Worm (Caenorhabditis elegans) whole organism, young adult: ENCODE measurements around the gene cdc-73.

Experiments used
- B0336.3 ChIP-seq: fragments of 200-800 bp; sonication (Bioruptor generic); IDR thresholded peaks from 2 replicates; pipeline ENCODE4 v1.3.6; 2022; ENCODE audit warnings: missing genetic modification characterization, missing compliant biosample characterization
- F22D6.2 ChIP-seq: sonication (generic microtip); optimal IDR thresholded peaks from 2 replicates; lab custom pipeline; 2016; ENCODE audit warnings: mild to moderate bottlenecking, missing genetic modification characterization, missing compliant biosample characterization
- F23B12.7 ChIP-seq: sonication (generic microtip); optimal IDR thresholded peaks from 2 replicates; lab custom pipeline; 2017; ENCODE audit warnings: missing genetic modification characterization, mild to moderate bottlenecking, missing compliant biosample characterization, antibody characterized with exemption, moderate library complexity; ENCODE audit not compliant: insufficient read depth
- F33H1.4 ChIP-seq: fragments of 200-800 bp; sonication (Bioruptor generic); IDR thresholded peaks from 2 replicates; pipeline ENCODE4 v1.3.6; 2022; ENCODE audit warnings: missing genetic modification reagents, missing genetic modification characterization, missing compliant biosample characterization
- F39B2.1 ChIP-seq: fragments of 200-800 bp; sonication (Bioruptor generic); IDR thresholded peaks from 2 replicates; pipeline ENCODE4 v1.3.6; 2022; ENCODE audit warnings: missing genetic modification reagents, missing genetic modification characterization, missing compliant biosample characterization
- F55B11.4 ChIP-seq: sonication (generic microtip); optimal IDR thresholded peaks from 2 replicates; lab custom pipeline; 2016; ENCODE audit warnings: missing compliant biosample characterization, missing genetic modification characterization, borderline replicate concordance; ENCODE audit not compliant: insufficient read depth
- ZK185.1 ChIP-seq: sonication (generic microtip); optimal IDR thresholded peaks from 2 replicates; lab custom pipeline; 2016; ENCODE audit warnings: mild to moderate bottlenecking, missing genetic modification characterization, missing compliant biosample characterization; ENCODE audit not compliant: poor library complexity, severe bottlenecking
- ama-1 ChIP-seq, 3 experiments: fragments of 150-350 bp in 1 of 3; sonication (generic microtip) in 2 of 3; optimal IDR thresholded peaks; 2 replicates each; lab custom pipeline; 2014 to 2018; ENCODE audit warnings: missing biosample characterization in 2 of 3, missing genetic modification characterization in 2 of 3, missing genetic modification reagents in 2 of 3
- atf-7 ChIP-seq: sonication (generic microtip); optimal IDR thresholded peaks from 2 replicates; lab custom pipeline; 2017; ENCODE audit warnings: mild to moderate bottlenecking, missing genetic modification characterization, missing compliant biosample characterization
- athp-1 ChIP-seq: sonication (generic microtip); optimal IDR thresholded peaks from 2 replicates; lab custom pipeline; 2017; ENCODE audit warnings: mild to moderate bottlenecking, missing genetic modification characterization, missing compliant biosample characterization
- attf-3 ChIP-seq: fragments of 200-800 bp; sonication (Bioruptor generic); conservative IDR thresholded peaks from 2 replicates; pipeline ENCODE4 v1.3.6; 2022; ENCODE audit warnings: missing genetic modification reagents, missing genetic modification characterization, missing compliant biosample characterization
- attf-6 ChIP-seq: fragments of 200-800 bp; sonication (Bioruptor generic); IDR thresholded peaks from 2 replicates; pipeline ENCODE4 v1.3.6; 2022; ENCODE audit warnings: missing genetic modification reagents, missing genetic modification characterization, missing compliant biosample characterization
- bed-2 ChIP-seq: fragments of 200-800 bp; sonication (Bioruptor generic); IDR thresholded peaks from 2 replicates; pipeline ENCODE4 v1.3.6; 2022; ENCODE audit warnings: missing genetic modification reagents, missing genetic modification characterization, missing compliant biosample characterization
- cebp-2 ChIP-seq: fragments of 200-800 bp; sonication (Bioruptor generic); IDR thresholded peaks from 2 replicates; pipeline ENCODE4 v1.3.6; 2022; ENCODE audit warnings: missing genetic modification characterization, missing compliant biosample characterization
- ceh-27 ChIP-seq: fragments of 200-800 bp; sonication (Bioruptor generic); optimal IDR thresholded peaks from 2 replicates; lab custom pipeline; 2018; ENCODE audit warnings: mild to moderate bottlenecking, missing genetic modification characterization, moderate library complexity, missing compliant biosample characterization
- ceh-40 ChIP-seq: fragments of 200-800 bp; sonication (Bioruptor generic); IDR thresholded peaks from 2 replicates; pipeline ENCODE4 v1.3.6; 2022; ENCODE audit warnings: missing genetic modification characterization, missing compliant biosample characterization
- ceh-58 ChIP-seq: fragments of 200-800 bp; sonication (Bioruptor generic); IDR thresholded peaks from 2 replicates; pipeline ENCODE4 v1.3.6; 2022; ENCODE audit warnings: missing genetic modification characterization, missing compliant biosample characterization
- dox-1 ChIP-seq: fragments of 200-800 bp; sonication (Bioruptor generic); IDR thresholded peaks from 2 replicates; pipeline ENCODE4 v1.3.6; 2022; ENCODE audit warnings: missing genetic modification reagents, missing genetic modification characterization, missing compliant biosample characterization
- dpff-1 ChIP-seq: sonication (generic microtip); optimal IDR thresholded peaks from 2 replicates; lab custom pipeline; 2017; ENCODE audit warnings: mild to moderate bottlenecking, missing genetic modification characterization, missing compliant biosample characterization
- egrh-3 ChIP-seq: fragments of 200-800 bp; sonication (Bioruptor generic); IDR thresholded peaks from 2 replicates; pipeline ENCODE4 v1.3.6; 2022; ENCODE audit warnings: missing genetic modification reagents, missing genetic modification characterization, missing compliant biosample characterization
- him-1 ChIP-seq: sonication (generic microtip); optimal IDR thresholded peaks from 2 replicates; lab custom pipeline; 2016; ENCODE audit warnings: missing genotype, missing genetic modification reagents, missing genetic modification characterization, missing compliant biosample characterization
- hlh-12 ChIP-seq: sonication (generic microtip); optimal IDR thresholded peaks from 2 replicates; lab custom pipeline; 2016; ENCODE audit warnings: missing genetic modification characterization, missing compliant biosample characterization
- hlh-26 ChIP-seq: fragments of 200-800 bp; sonication (Bioruptor generic); conservative IDR thresholded peaks from 2 replicates; pipeline ENCODE4 v1.3.6; 2022; ENCODE audit warnings: missing genetic modification reagents, missing genetic modification characterization, missing compliant biosample characterization
- hmg-1.2 ChIP-seq: fragments of 200-800 bp; sonication (Bioruptor generic); IDR thresholded peaks from 2 replicates; pipeline ENCODE4 v1.3.6; 2022; ENCODE audit warnings: missing genetic modification reagents, missing genetic modification characterization, missing compliant biosample characterization
- hsf-1 ChIP-seq: fragments of 200-800 bp; sonication (Bioruptor generic); IDR thresholded peaks from 2 replicates; pipeline ENCODE4 v1.3.6; 2022; ENCODE audit warnings: missing genetic modification reagents, missing genetic modification characterization, missing compliant biosample characterization
- lag-1 ChIP-seq: fragments of 200-800 bp; sonication (Bioruptor generic); IDR thresholded peaks from 2 replicates; pipeline ENCODE4 v1.3.6; 2022; ENCODE audit warnings: missing genetic modification reagents, missing genetic modification characterization, missing compliant biosample characterization
- lir-1 ChIP-seq: fragments of 200-800 bp; sonication (Bioruptor generic); conservative IDR thresholded peaks from 2 replicates; pipeline ENCODE4 v1.3.6; 2022; ENCODE audit warnings: missing genetic modification reagents, missing genetic modification characterization, missing compliant biosample characterization
- lsy-27 ChIP-seq: sonication (generic microtip); optimal IDR thresholded peaks from 2 replicates; lab custom pipeline; 2017; ENCODE audit warnings: missing genetic modification characterization, mild to moderate bottlenecking, missing compliant biosample characterization, antibody characterized with exemption, missing genotype, borderline replicate concordance; ENCODE audit not compliant: insufficient read depth
- madf-6 ChIP-seq: fragments of 200-800 bp; sonication (Bioruptor generic); IDR thresholded peaks from 2 replicates; pipeline ENCODE4 v1.3.6; 2022; ENCODE audit warnings: missing genetic modification reagents, missing genetic modification characterization, missing compliant biosample characterization
- madf-8 ChIP-seq: fragments of 200-800 bp; sonication (Bioruptor generic); conservative IDR thresholded peaks from 2 replicates; pipeline ENCODE4 v1.3.6; 2022; ENCODE audit warnings: missing genetic modification reagents, missing genetic modification characterization, missing compliant biosample characterization
- nfya-1 ChIP-seq: sonication (generic microtip); optimal IDR thresholded peaks from 2 replicates; lab custom pipeline; 2017; ENCODE audit warnings: antibody characterized with exemption, missing compliant biosample characterization, missing genetic modification characterization, borderline replicate concordance; ENCODE audit not compliant: insufficient read depth
- nfyb-1 ChIP-seq: fragments of 200-800 bp; sonication (Bioruptor generic); IDR thresholded peaks from 2 replicates; pipeline ENCODE4 v1.3.6; 2022; ENCODE audit warnings: missing genetic modification reagents, missing genetic modification characterization, missing compliant biosample characterization
- nhr-27 ChIP-seq: fragments of 200-800 bp; sonication (Bioruptor generic); optimal IDR thresholded peaks from 2 replicates; lab custom pipeline; 2018; ENCODE audit warnings: mild to moderate bottlenecking, missing genetic modification characterization, moderate library complexity, missing compliant biosample characterization
- nhr-80 ChIP-seq: sonication (generic microtip); optimal IDR thresholded peaks from 2 replicates; lab custom pipeline; 2016; ENCODE audit warnings: missing genetic modification characterization, missing compliant biosample characterization
- nhr-90 ChIP-seq: sonication (generic microtip); optimal IDR thresholded peaks from 2 replicates; lab custom pipeline; 2016; ENCODE audit warnings: missing genotype, mild to moderate bottlenecking, missing genetic modification characterization, missing compliant biosample characterization
- pbrm-1 ChIP-seq: fragments of 200-800 bp; sonication (Bioruptor generic); IDR thresholded peaks from 2 replicates; pipeline ENCODE4 v1.3.6; 2022; ENCODE audit warnings: missing genetic modification reagents, missing genetic modification characterization, missing compliant biosample characterization
- sdz-38 ChIP-seq: sonication (generic microtip); optimal IDR thresholded peaks from 2 replicates; lab custom pipeline; 2016; ENCODE audit warnings: missing genotype, missing genetic modification characterization, missing compliant biosample characterization
- snpc-1.3 ChIP-seq: sonication (generic microtip); optimal IDR thresholded peaks from 2 replicates; lab custom pipeline; 2017; ENCODE audit warnings: missing genetic modification characterization, mild to moderate bottlenecking, missing compliant biosample characterization, antibody characterized with exemption, moderate library complexity, missing genotype, missing genetic modification reagents; ENCODE audit not compliant: insufficient read depth
- tbp1 ChIP-seq: fragments of 200-800 bp; sonication (Bioruptor generic); optimal IDR thresholded peaks from 2 replicates; lab custom pipeline; 2018; ENCODE audit warnings: mild to moderate bottlenecking, missing genetic modification characterization, missing compliant biosample characterization
- tlf-1 ChIP-seq: fragments of 200-800 bp; sonication (Bioruptor generic); optimal IDR thresholded peaks from 2 replicates; lab custom pipeline; 2018; ENCODE audit warnings: mild to moderate bottlenecking, missing genetic modification characterization, missing compliant biosample characterization
- unc-62 ChIP-seq: fragments of 150-350 bp; optimal IDR thresholded peaks from 2 replicates; lab custom pipeline; 2014; ENCODE audit warnings: missing biosample characterization, missing genetic modification reagents, missing genetic modification characterization
- zfh-2 ChIP-seq: fragments of 200-800 bp; sonication (Bioruptor generic); conservative IDR thresholded peaks from 2 replicates; pipeline ENCODE4 v1.3.6; 2022; ENCODE audit warnings: missing genetic modification reagents, missing genetic modification characterization, missing compliant biosample characterization
- ztf-18 ChIP-seq: sonication (generic microtip); optimal IDR thresholded peaks from 2 replicates; lab custom pipeline; 2016; ENCODE audit warnings: missing genotype, mild to moderate bottlenecking, missing genetic modification characterization, missing compliant biosample characterization
- ztf-25 ChIP-seq: fragments of 200-800 bp; sonication (Bioruptor generic); IDR thresholded peaks from 2 replicates; pipeline ENCODE4 v1.3.6; 2022; ENCODE audit warnings: missing genetic modification reagents, missing genetic modification characterization, missing compliant biosample characterization
- ztf-28 ChIP-seq: fragments of 200-800 bp; sonication (Bioruptor generic); IDR thresholded peaks from 2 replicates; pipeline ENCODE4 v1.3.6; 2022; ENCODE audit warnings: missing genetic modification reagents, missing genetic modification characterization, missing compliant biosample characterization
- ztf-6 ChIP-seq: fragments of 200-800 bp; sonication (Bioruptor generic); IDR thresholded peaks from 2 replicates; pipeline ENCODE4 v1.3.6; 2022; ENCODE audit warnings: missing genetic modification reagents, missing genetic modification characterization, missing compliant biosample characterization

The cdc-73 gene

DNA sequence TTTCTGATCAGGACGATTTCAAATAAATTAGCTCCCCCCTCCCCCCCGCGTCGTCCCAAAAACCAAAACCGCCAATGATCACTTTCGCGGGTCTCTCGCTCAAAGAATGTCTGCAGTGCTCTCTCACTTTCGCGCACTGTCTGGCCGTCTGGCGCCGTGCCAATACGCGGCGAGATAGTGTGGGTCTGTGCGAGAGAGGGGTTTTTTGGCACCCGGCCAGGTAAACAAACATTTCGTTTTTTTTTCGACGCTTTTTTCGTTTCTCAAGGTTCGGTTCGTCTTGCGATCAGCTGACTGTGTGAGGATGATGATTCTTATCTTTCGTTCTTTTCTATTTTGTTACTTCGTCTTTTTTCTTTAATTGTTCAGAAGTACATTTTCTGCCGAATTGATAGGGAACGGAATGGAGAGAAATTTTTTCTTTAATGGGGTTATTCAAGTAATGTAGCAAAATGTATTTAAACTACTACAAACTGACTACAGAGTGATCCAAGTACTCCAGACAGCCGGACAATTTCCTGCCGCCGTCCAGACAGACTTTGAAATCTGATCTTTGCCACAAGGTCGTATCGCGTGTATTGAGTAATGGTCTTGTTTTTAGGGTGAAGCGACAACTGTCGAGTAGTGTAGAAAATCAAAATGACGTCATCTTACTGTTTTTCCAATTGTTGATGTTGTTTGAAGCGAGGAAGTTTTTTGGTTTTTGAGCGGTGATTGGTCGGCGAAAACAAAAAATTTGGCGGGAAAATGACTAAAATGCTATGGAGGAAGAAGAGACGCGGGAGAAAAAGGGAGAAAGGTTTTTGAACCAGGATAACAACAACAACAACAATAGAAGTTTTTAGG lies 18.0 kb upstream of the cdc-73 start (continued):
- TF ChIP-seq bed-2 (GFP tag; lab: Robert Waterston, UW) (no peak), nfya-1 (tag; lab: Kevin White, UChicago) (no peak), pbrm-1 (GFP tag; lab: Robert Waterston, UW) (peak; percentile 73), ama-1 (optimal IDR thresholded peaks at IDR 0.05; lab: Kevin White, UChicago) (no peak), ama-1 (GFP tag; optimal IDR thresholded peaks at IDR 0.05; lab: Kevin White, UChicago) (no peak), egrh-3 (GFP tag; lab: Robert Waterston, UW) (peak; percentile 76), F23B12.7 (tag; lab: Kevin White, UChicago) (peak; percentile 66), dpff-1 (tag; lab: Kevin White, UChicago) (no peak), F22D6.2 (tag; lab: Kevin White, UChicago) (peak; percentile 32), ceh-58 (GFP tag; lab: Robert Waterston, UW) (no peak), unc-62 (GFP tag; lab: Kevin White, UChicago) (no peak), nhr-80 (tag; lab: Kevin White, UChicago) (peak; percentile 77), nfyb-1 (GFP tag; lab: Robert Waterston, UW) (peak; percentile 52), tbp1 (peak; percentile 40), attf-3 (GFP tag; lab: Robert Waterston, UW) (0 out of 2 replicates have a peak, but pooled peaks have one; percentile 11), hlh-12 (no peak), hmg-1.2 (GFP tag; lab: Robert Waterston, UW) (peak; percentile 88), zfh-2 (GFP tag; lab: Robert Waterston, UW) (peak; percentile 95), ztf-6 (GFP tag; lab: Robert Waterston, UW) (peak; percentile 9; the same call in 1 of the 2 replicates), ztf-28 (GFP tag; lab: Robert Waterston, UW) (no peak), F39B2.1 (GFP tag; lab: Robert Waterston, UW) (no peak), atf-7 (tag; lab: Kevin White, UChicago) (peak; percentile 29), hsf-1 (GFP tag; lab: Robert Waterston, UW) (no peak), ceh-40 (GFP tag; lab: Robert Waterston, UW) (no peak), ZK185.1 (tag; lab: Kevin White, UChicago) (no peak), madf-8 (GFP tag; lab: Robert Waterston, UW) (no peak), nhr-90 (tag; lab: Kevin White, UChicago) (peak; percentile 12), him-1 (no peak), madf-6 (GFP tag; lab: Robert Waterston, UW) (no peak), cebp-2 (GFP tag; lab: Robert Waterston, UW) (no peak), lir-1 (peak; percentile 66), lag-1 (GFP tag; lab: Robert Waterston, UW) (no peak), attf-6 (no peak), ztf-25 (GFP tag; lab: Robert Waterston, UW) (no peak), F33H1.4 (GFP tag; lab: Robert Waterston, UW) (no peak), hlh-26 (no peak), athp-1 (tag; lab: Kevin White, UChicago) (no peak), lsy-27 (tag; lab: Kevin White, UChicago) (no peak), tlf-1 (GFP tag; lab: Kevin White, UChicago) (peak; percentile 26), snpc-1.3 (tag; lab: Kevin White, UChicago) (no peak), sdz-38 (no peak), ztf-18 (tag; lab: Kevin White, UChicago) (no peak), dox-1 (GFP tag; lab: Robert Waterston, UW) (peak; percentile 64), nhr-27 (tag; lab: Kevin White, UChicago) (no peak), B0336.3 (peak; percentile 48; the same call in 1 of the 2 replicates), ceh-27 (GFP tag; lab: Kevin White, UChicago) (peak; percentile 65), F55B11.4 (no peak)
